Fruit fly (Drosophila melanogaster) whole organism, wandering third instar larva: Measurements from ENCODE around the gene CG6195.
A peak's percentile ranks its signal among the peaks of the same experiment; 100 is the strongest.

ENCODE experiments used
- Abd-B ChIP-seq: fragments of >200 bp; optimal IDR thresholded peaks from 2 replicates; lab custom pipeline; 2017; ENCODE audit warnings: missing biosample characterization, missing genetic modification characterization
- CG9705 ChIP-seq: fragments of 200-800 bp; sonication (Bioruptor generic); optimal IDR thresholded peaks from 2 replicates; lab custom pipeline; 2018; ENCODE audit warnings: missing biosample characterization, mild to moderate bottlenecking, missing genetic modification characterization
- CrebA ChIP-seq: fragments of 200-800 bp; sonication (Bioruptor generic); optimal IDR thresholded peaks from 2 replicates; lab custom pipeline; 2016; ENCODE audit warnings: missing biosample characterization, mild to moderate bottlenecking, missing genetic modification characterization, borderline replicate concordance
- Dfd ChIP-seq: fragments of >200 bp; optimal IDR thresholded peaks from 2 replicates; lab custom pipeline; 2017; ENCODE audit warnings: missing biosample characterization, missing genetic modification characterization
- Dif ChIP-seq: fragments of 200-275, 200-300 bp; sonication (Bioruptor generic); optimal IDR thresholded peaks from 2 replicates; lab custom pipeline; 2018; ENCODE audit warnings: missing biosample characterization, missing genetic modification characterization; ENCODE audit not compliant: partially characterized antibody
- HLH106 ChIP-seq: fragments of 200-800 bp; optimal IDR thresholded peaks from 3 replicates; lab custom pipeline; 2019; ENCODE audit warnings: missing biosample characterization, mild to moderate bottlenecking, missing genetic modification characterization, moderate library complexity
- Hnf4 ChIP-seq: fragments of 200-800 bp; sonication (Bioruptor generic); optimal IDR thresholded peaks from 2 replicates; lab custom pipeline; 2016; ENCODE audit warnings: missing biosample characterization, mild to moderate bottlenecking, missing genetic modification characterization
- Hr78 ChIP-seq: fragments of >200 bp; optimal IDR thresholded peaks from 2 replicates; lab custom pipeline; 2017; ENCODE audit warnings: missing biosample characterization, missing genetic modification characterization
- Hr83 ChIP-seq: fragments of 200-300 bp; sonication (Bioruptor generic); optimal IDR thresholded peaks from 2 replicates; lab custom pipeline; 2016; ENCODE audit warnings: missing biosample characterization, mild to moderate bottlenecking, missing genetic modification characterization, moderate library complexity; ENCODE audit not compliant: poor library complexity, severe bottlenecking
- Jra ChIP-seq: sonication (Bioruptor generic); optimal IDR thresholded peaks from 2 replicates; lab custom pipeline; 2016; ENCODE audit warnings: missing biosample characterization, missing genetic modification characterization
- Mio ChIP-seq: sonication (Bioruptor generic); optimal IDR thresholded peaks from 2 replicates; lab custom pipeline; 2016; ENCODE audit warnings: missing biosample characterization, missing genetic modification characterization
- Myc ChIP-seq: fragments of >200 bp; optimal IDR thresholded peaks from 2 replicates; lab custom pipeline; 2017
- N ChIP-seq: fragments of >200 bp; optimal IDR thresholded peaks from 2 replicates; lab custom pipeline; 2018; ENCODE audit warnings: missing biosample characterization, missing external identifiers, missing genetic modification characterization
- OdsH ChIP-seq: fragments of 200-800 bp; sonication (Bioruptor generic); optimal IDR thresholded peaks from 2 replicates; lab custom pipeline; 2016; ENCODE audit warnings: missing biosample characterization, mild to moderate bottlenecking, missing genetic modification characterization
- Rel ChIP-seq, 2 experiments: fragments of 200-800 bp; sonication (Bioruptor generic) in 1 of 2; optimal IDR thresholded peaks; 2 replicates in 1 of 2; 3 replicates in 1 of 2; lab custom pipeline; 2016 to 2019; ENCODE audit warnings: mild to moderate bottlenecking in 2 of 2, missing biosample characterization in 2 of 2, missing genetic modification characterization in 2 of 2, moderate library complexity in 1 of 2
- Vsx2 ChIP-seq: fragments of 200-300, 225-300 bp; sonication (Bioruptor generic); optimal IDR thresholded peaks from 2 replicates; lab custom pipeline; 2018; ENCODE audit warnings: missing biosample characterization, missing genetic modification characterization; ENCODE audit not compliant: partially characterized antibody
- br ChIP-seq: fragments of 200-800 bp; sonication (Bioruptor generic); optimal IDR thresholded peaks from 2 replicates; lab custom pipeline; 2016; ENCODE audit warnings: missing biosample characterization, missing genetic modification characterization
- brk ChIP-seq: fragments of 200-800 bp; sonication (Bioruptor generic); optimal IDR thresholded peaks from 2 replicates; lab custom pipeline; 2016; ENCODE audit warnings: missing biosample characterization, mild to moderate bottlenecking, missing genetic modification characterization
- dl ChIP-seq, 2 experiments: fragments of 175-275, 200-275 bp in 1 of 2; fragments of 200-275 bp in 1 of 2; sonication (Bioruptor generic); optimal IDR thresholded peaks; lab custom pipeline; 2018; ENCODE audit warnings: mild to moderate bottlenecking in 2 of 2, missing biosample characterization in 2 of 2, missing genetic modification characterization in 2 of 2, moderate library complexity in 2 of 2; ENCODE audit not compliant: partially characterized antibody in 2 of 2, insufficient read depth in 1 of 2
- dmrt93B ChIP-seq: fragments of 200-800 bp; sonication (Bioruptor generic); optimal IDR thresholded peaks from 2 replicates; lab custom pipeline; 2018; ENCODE audit warnings: missing biosample characterization, mild to moderate bottlenecking, missing genetic modification characterization
- dsf ChIP-seq: sonication (Bioruptor generic); optimal IDR thresholded peaks from 2 replicates; lab custom pipeline; 2016; ENCODE audit warnings: missing biosample characterization, missing genetic modification characterization, borderline replicate concordance
- ey ChIP-seq: fragments of 200-800 bp; sonication (Bioruptor generic); optimal IDR thresholded peaks from 2 replicates; lab custom pipeline; 2016; ENCODE audit warnings: missing biosample characterization, missing genetic modification characterization
- foxo ChIP-seq, 2 experiments: fragments of 200-800 bp; sonication (Bioruptor generic); optimal IDR thresholded peaks; 2 replicates in 1 of 2; 3 replicates in 1 of 2; lab custom pipeline; 2016 to 2017; ENCODE audit warnings: missing biosample characterization in 2 of 2, missing genetic modification characterization in 2 of 2
- fru ChIP-seq: fragments of 200-800 bp; sonication (Bioruptor generic); optimal IDR thresholded peaks from 3 replicates; lab custom pipeline; 2016; ENCODE audit warnings: missing biosample characterization, mild to moderate bottlenecking, missing genetic modification characterization
- h ChIP-seq: fragments of 200-800 bp; sonication (Bioruptor generic); optimal IDR thresholded peaks from 3 replicates; lab custom pipeline; 2016; ENCODE audit warnings: missing biosample characterization, mild to moderate bottlenecking, missing genetic modification characterization
- jim ChIP-seq: fragments of 175-275, 200-325 bp; sonication (Bioruptor generic); optimal IDR thresholded peaks from 2 replicates; lab custom pipeline; 2016; ENCODE audit warnings: missing biosample characterization, mild to moderate bottlenecking, missing genetic modification characterization
- psq ChIP-seq: fragments of 200-800 bp; sonication (Bioruptor generic); optimal IDR thresholded peaks from 3 replicates; lab custom pipeline; 2017; ENCODE audit warnings: missing biosample characterization, mild to moderate bottlenecking, missing genetic modification characterization, moderate library complexity
- rgr ChIP-seq: fragments of 200-800 bp; sonication (Bioruptor generic); optimal IDR thresholded peaks from 3 replicates; lab custom pipeline; 2016; ENCODE audit warnings: missing biosample characterization, mild to moderate bottlenecking, missing genetic modification characterization
- sage ChIP-seq: fragments of 200-800 bp; sonication (Bioruptor generic); optimal IDR thresholded peaks from 2 replicates; lab custom pipeline; 2016; ENCODE audit warnings: missing biosample characterization, mild to moderate bottlenecking, missing genetic modification characterization
- sv ChIP-seq: fragments of 200-800 bp; sonication (Bioruptor generic); optimal IDR thresholded peaks from 3 replicates; lab custom pipeline; 2016; ENCODE audit warnings: missing biosample characterization, missing genetic modification characterization
- tai ChIP-seq: sonication (Bioruptor generic); optimal IDR thresholded peaks from 2 replicates; lab custom pipeline; 2016; ENCODE audit warnings: missing biosample characterization, missing genetic modification characterization
- usp ChIP-seq: fragments of >200 bp; optimal IDR thresholded peaks from 2 replicates; lab custom pipeline; 2017; ENCODE audit warnings: missing biosample characterization, missing genetic modification characterization

CG6195 gene

DNA sequence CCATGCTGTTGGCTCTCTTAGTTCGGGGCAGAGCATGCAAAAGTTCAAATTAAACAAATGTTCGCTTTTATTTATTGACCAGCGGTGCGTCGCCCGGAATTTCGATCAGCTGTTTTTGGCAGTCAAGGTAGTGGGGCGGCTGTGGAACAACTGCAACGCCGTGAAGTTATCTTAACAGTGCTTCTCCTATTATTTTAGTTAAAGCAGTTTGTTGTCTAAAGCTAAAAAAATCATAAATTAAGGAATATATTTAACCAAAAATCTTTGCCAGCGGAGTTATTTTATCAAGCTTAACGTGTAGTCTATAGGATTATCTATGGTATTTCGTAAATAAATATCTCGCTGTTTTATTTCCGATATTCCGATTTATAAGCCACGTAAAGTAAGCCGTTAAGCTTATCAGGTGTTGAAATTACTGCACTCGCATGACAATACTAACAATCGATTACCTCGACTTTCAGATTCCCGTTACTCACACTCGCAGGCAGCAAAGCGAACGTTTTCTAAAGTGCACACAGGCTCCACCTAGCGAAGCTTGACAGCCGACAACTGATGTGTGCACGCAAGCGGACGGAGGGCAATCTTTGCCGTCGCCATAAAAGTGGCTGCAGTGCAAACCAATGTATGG is at the start of gene CG6195, which contains the start of gene CG31220:
Gene CG6195 (minus strand): TSS at position 122 of the 628 bp plus-strand sequence.
Gene CG31220 (plus strand): TSS at position 199 of the 628 bp plus-strand sequence.
- TF ChIP-seq dsf (GFP tag; lab: Kevin White, UChicago) (no peak), fru (GFP tag; lab: Kevin White, UChicago) (peak; percentile 2), HLH106 (tag; lab: Kevin White, UChicago) (peak; percentile 26), ey (GFP tag; lab: Kevin White, UChicago) (no peak), Hr83 (GFP tag; lab: Kevin White, UChicago) (peak; percentile 28), rgr (GFP tag; lab: Kevin White, UChicago) (peak; percentile 33), foxo (GFP tag; optimal IDR thresholded peaks at IDR 0.05; lab: Kevin White, UChicago) (peak in 1 of 2 experiments; percentile 32), br (GFP tag; lab: Kevin White, UChicago) (peak; percentile 49)

DNA sequence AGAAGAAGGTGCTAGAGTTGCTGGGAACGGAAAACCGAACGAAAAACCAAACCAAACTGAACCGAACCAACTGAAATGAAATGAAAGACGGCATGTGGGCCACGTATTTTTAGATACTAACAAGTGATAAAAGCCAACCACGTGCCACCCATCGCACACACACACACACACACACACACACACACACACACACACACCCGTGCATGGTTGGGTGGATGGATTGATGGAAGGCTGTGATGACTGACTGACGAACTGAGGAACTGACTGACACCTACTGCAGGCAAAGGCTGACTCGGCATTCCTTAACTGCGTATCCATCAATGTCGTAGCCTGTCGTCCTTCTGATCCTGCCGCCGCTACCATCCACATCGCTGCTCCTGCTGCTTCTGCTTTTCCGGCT is 34.2 kb upstream of the CG6195 start:
- no peak for TF ChIP-seq Abd-B (GFP tag; lab: Kevin White, UChicago)
- TF ChIP-seq Hr78 (GFP tag; lab: Kevin White, UChicago): no peak
- TF ChIP-seq Vsx2 (GFP tag; lab: Kevin White, UChicago): no peak
- TF ChIP-seq Dfd (GFP tag; lab: Kevin White, UChicago): peak; percentile 56

DNA sequence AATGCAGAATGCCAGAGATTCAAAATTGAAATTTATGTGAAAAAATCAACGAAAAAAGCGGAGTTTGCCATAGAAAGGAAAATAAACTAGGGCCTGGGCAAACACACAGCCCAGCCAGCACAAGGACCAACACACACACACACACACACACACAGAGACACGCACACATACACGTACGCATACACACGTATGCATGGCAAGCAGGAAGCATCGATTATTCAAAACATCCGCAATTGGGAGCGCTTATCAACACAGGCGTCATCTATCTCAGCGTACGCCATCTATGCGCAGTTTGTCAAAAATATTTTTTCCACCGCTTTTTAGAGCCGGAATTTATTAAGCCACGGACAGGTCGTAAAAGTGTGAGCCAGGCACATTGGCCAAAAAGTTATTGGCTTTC is 31.6 kb upstream of the CG6195 start:
- TF ChIP-seq HLH106 (tag; lab: Kevin White, UChicago) (no peak), Dfd (GFP tag; lab: Kevin White, UChicago) (peak; percentile 51)
- TF ChIP-seq, all 38 proteins: peak for 1

DNA sequence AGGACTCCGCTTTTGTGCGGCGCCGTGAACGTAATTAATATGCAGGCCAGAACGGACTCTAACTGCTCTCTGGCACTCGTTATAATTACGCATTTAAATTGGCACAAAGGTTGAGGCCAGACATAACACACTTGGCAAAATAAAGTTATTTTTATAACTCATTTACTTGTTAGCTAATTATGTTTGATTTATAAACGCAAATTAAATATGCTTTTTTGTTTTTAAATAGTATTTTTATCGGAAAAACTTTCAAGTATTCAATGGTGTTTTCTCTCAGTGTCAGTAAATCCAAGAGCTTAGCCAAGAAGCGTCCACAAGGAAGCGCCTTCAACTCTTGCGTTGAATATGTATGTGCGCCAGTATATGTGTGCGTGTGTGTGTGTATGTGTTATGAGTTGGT is 24.7 kb upstream of the CG6195 start:
- peak in 1 of 2 experiments; percentile 32 for TF ChIP-seq foxo (GFP tag; optimal IDR thresholded peaks at IDR 0.05; lab: Kevin White, UChicago)
- TF ChIP-seq rgr (GFP tag; lab: Kevin White, UChicago): no peak
- peak; percentile 30 for TF ChIP-seq ey (GFP tag; lab: Kevin White, UChicago)
- TF ChIP-seq h (GFP tag; lab: Kevin White, UChicago): peak; percentile 28
- peak; percentile 8 for TF ChIP-seq br (GFP tag; lab: Kevin White, UChicago)

DNA sequence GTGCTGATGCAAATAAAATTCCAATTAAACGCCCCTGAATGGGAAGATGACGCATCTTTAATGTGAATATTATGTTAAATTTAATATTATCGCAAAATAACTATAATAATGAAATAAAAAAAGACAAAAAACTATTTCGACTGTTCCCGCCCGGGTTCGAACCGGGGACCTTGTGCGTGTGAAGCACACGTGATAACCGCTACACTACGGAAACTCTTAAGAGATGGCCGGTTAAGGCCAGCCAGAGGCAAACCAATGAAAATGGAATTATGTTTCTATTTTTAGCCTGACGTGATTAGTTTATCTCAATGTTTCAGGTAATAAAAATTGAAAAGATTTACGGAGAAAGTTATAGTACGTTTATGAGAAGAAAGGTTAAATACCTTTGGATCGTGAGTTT is 23.9 kb upstream of the CG6195 start:
- TF ChIP-seq HLH106 (tag; lab: Kevin White, UChicago) (no peak), tai (no peak), Vsx2 (GFP tag; lab: Kevin White, UChicago) (no peak), OdsH (no peak), Abd-B (GFP tag; lab: Kevin White, UChicago) (no peak), CG9705 (GFP tag; lab: Kevin White, UChicago) (no peak), dl (GFP tag; optimal IDR thresholded peaks at IDR 0.05; lab: Kevin White, UChicago; ENCODE audit: insufficient read depth in 1 of 2, partially characterized antibody in 2 of 2) (no peak), fru (GFP tag; lab: Kevin White, UChicago) (no peak), sv (GFP tag; lab: Kevin White, UChicago) (no peak), Hr83 (GFP tag; lab: Kevin White, UChicago) (no peak), N (GFP tag; lab: Kevin White, UChicago) (no peak), Rel (GFP tag; optimal IDR thresholded peaks at IDR 0.05; lab: Kevin White, UChicago) (no peak), Rel (tag; optimal IDR thresholded peaks at IDR 0.05; lab: Kevin White, UChicago) (no peak), sage (GFP tag; lab: Kevin White, UChicago) (no peak), Jra (GFP tag; lab: Kevin White, UChicago) (no peak), brk (GFP tag; lab: Kevin White, UChicago) (no peak)

DNA sequence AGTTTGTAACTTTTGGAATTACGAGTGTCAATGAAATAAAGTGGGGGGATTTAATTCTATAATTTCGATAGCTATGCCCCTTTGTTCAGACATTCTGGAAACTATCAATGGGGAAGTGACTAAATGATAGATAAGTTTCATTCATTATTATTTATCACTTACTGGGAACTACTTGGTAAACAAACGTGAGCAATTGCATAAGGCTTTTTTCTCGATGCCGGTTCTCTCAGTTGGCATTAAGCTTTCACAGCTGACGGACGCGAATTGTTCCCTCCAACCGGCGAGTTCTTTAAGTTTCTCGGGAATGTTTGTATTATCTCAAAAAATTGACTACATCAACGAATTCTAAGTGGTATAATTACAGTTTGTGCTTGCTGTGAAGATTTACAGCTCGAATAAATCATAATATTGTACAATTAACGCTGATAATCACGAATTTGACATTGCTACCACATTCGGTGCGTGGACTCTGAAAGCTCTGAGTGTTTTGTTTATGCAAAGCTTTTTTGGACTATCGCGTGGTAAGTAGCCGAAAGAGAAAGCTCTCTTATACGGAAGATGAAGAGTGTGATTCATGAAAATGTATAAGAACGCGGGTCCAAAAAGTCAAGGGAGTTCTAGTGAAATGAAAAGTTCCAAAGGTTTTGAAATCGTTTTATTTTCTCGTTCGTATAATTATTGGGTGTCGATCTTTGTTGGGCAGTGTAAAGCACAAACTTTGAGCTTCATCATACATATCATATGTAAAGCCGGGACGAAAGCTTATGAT is 23.2 kb upstream of the CG6195 start, which contains the start of gene Naam:
Gene Naam (plus strand): TSS at position 228 of the 769 bp plus-strand sequence.
- TF ChIP-seq Mio (GFP tag; lab: Kevin White, UChicago): no peak
- TF ChIP-seq dl (GFP tag; optimal IDR thresholded peaks at IDR 0.05; lab: Kevin White, UChicago; ENCODE audit: insufficient read depth in 1 of 2, partially characterized antibody in 2 of 2): no peak
- peak; percentile 81 for TF ChIP-seq OdsH
- peak; percentile 74 for TF ChIP-seq Hnf4 (GFP tag; lab: Kevin White, UChicago)
- no peak for TF ChIP-seq Dif (GFP tag; lab: Kevin White, UChicago)
- peak; percentile 66 for TF ChIP-seq psq (GFP tag; lab: Kevin White, UChicago)
- TF ChIP-seq brk (GFP tag; lab: Kevin White, UChicago): peak; percentile 70
- no peak for TF ChIP-seq Rel (GFP tag; optimal IDR thresholded peaks at IDR 0.05; lab: Kevin White, UChicago)
- TF ChIP-seq Rel (tag; optimal IDR thresholded peaks at IDR 0.05; lab: Kevin White, UChicago): no peak
- TF ChIP-seq dmrt93B (GFP tag; lab: Kevin White, UChicago): peak; percentile 28
- peak; percentile 81 for TF ChIP-seq br (GFP tag; lab: Kevin White, UChicago)
- peak; percentile 72 for TF ChIP-seq sage (GFP tag; lab: Kevin White, UChicago)
- TF ChIP-seq jim (GFP tag; lab: Kevin White, UChicago): no peak
- TF ChIP-seq Jra (GFP tag; lab: Kevin White, UChicago): peak; percentile 68
- TF ChIP-seq CrebA (GFP tag; lab: Kevin White, UChicago): no peak
- TF ChIP-seq CG9705 (GFP tag; lab: Kevin White, UChicago): peak; percentile 4
- no peak for TF ChIP-seq N (GFP tag; lab: Kevin White, UChicago)
- TF ChIP-seq usp (GFP tag; lab: Kevin White, UChicago): no peak
- peak; percentile 72 for TF ChIP-seq tai
- no peak for TF ChIP-seq Myc
- peak; percentile 82 for TF ChIP-seq ey (GFP tag; lab: Kevin White, UChicago)
